Worm (Caenorhabditis elegans) whole organism, L2 larva: ENCODE data around the gene Y75B12B.13.

Experiments
- C34F6.9 ChIP-seq: fragments of 150-350 bp; optimal IDR thresholded peaks from 2 replicates; lab custom pipeline; 2014; ENCODE audit warnings: missing biosample characterization, missing genetic modification characterization
- F13H6.1 ChIP-seq: sonication (generic microtip); optimal IDR thresholded peaks from 2 replicates; lab custom pipeline; 2016; ENCODE audit warnings: missing genetic modification characterization, missing compliant biosample characterization
- R02D3.7 ChIP-seq: fragments of 150-350 bp; optimal IDR thresholded peaks from 2 replicates; lab custom pipeline; 2014; ENCODE audit warnings: missing biosample characterization, missing genetic modification characterization
- Y55F3AM.14 ChIP-seq: fragments of 200-800 bp; sonication (Bioruptor generic); optimal IDR thresholded peaks from 2 replicates; lab custom pipeline; 2018; ENCODE audit warnings: mild to moderate bottlenecking, missing genetic modification characterization, missing compliant biosample characterization
- ZK546.5 ChIP-seq: sonication (generic microtip); optimal IDR thresholded peaks from 2 replicates; lab custom pipeline; 2017; ENCODE audit warnings: missing biosample characterization, missing genetic modification characterization
- alr-1 ChIP-seq: fragments of 150-350 bp; optimal IDR thresholded peaks from 2 replicates; lab custom pipeline; 2014; ENCODE audit warnings: missing biosample characterization, missing genetic modification characterization
- aly-2 ChIP-seq: fragments of 150-350 bp; optimal IDR thresholded peaks from 2 replicates; lab custom pipeline; 2014; ENCODE audit warnings: missing biosample characterization, missing genetic modification characterization
- ama-1 ChIP-seq: fragments of 150-350 bp; optimal IDR thresholded peaks from 2 replicates; lab custom pipeline; 2018; ENCODE audit warnings: inconsistent platforms
- blmp-1 ChIP-seq: sonication (generic microtip); optimal IDR thresholded peaks from 2 replicates; lab custom pipeline; 2017; ENCODE audit warnings: missing genetic modification characterization, mild to moderate bottlenecking, missing compliant biosample characterization, antibody characterized with exemption, moderate library complexity; ENCODE audit not compliant: insufficient read depth
- ceh-16 ChIP-seq: fragments of 150-350 bp; optimal IDR thresholded peaks from 2 replicates; lab custom pipeline; 2014; ENCODE audit warnings: missing biosample characterization, missing genetic modification characterization
- ceh-82 ChIP-seq: fragments of 150-350 bp; optimal IDR thresholded peaks from 2 replicates; lab custom pipeline; 2014; ENCODE audit warnings: missing biosample characterization, missing genetic modification characterization
- crh-2 ChIP-seq: sonication (generic microtip); optimal IDR thresholded peaks from 2 replicates; lab custom pipeline; 2017; ENCODE audit warnings: missing biosample characterization, missing genetic modification characterization
- egl-27 ChIP-seq: sonication (generic microtip); optimal IDR thresholded peaks from 3 replicates; lab custom pipeline; 2017; ENCODE audit warnings: missing biosample characterization, missing genetic modification reagents, missing genetic modification characterization
- elt-1 ChIP-seq: fragments of 150-350 bp; optimal IDR thresholded peaks from 2 replicates; lab custom pipeline; 2014; ENCODE audit warnings: missing biosample characterization, missing genetic modification characterization
- elt-3 ChIP-seq: sonication (generic microtip); optimal IDR thresholded peaks from 2 replicates; lab custom pipeline; 2017; ENCODE audit warnings: missing biosample characterization, missing genetic modification characterization
- fos-1 ChIP-seq: fragments of 150-350 bp; optimal IDR thresholded peaks from 2 replicates; lab custom pipeline; 2014; ENCODE audit warnings: missing biosample characterization, missing genetic modification characterization
- gmeb-1 ChIP-seq: fragments of 150-350 bp; optimal IDR thresholded peaks from 2 replicates; lab custom pipeline; 2014; ENCODE audit warnings: missing biosample characterization, missing genetic modification characterization
- lin-13 ChIP-seq: fragments of 150-350 bp; optimal IDR thresholded peaks from 2 replicates; lab custom pipeline; 2014; ENCODE audit warnings: missing biosample characterization, missing genetic modification reagents, missing genetic modification characterization
- lin-39 ChIP-seq: fragments of 150-350 bp; optimal IDR thresholded peaks from 2 replicates; lab custom pipeline; 2014; ENCODE audit warnings: missing biosample characterization, missing genetic modification reagents, missing genetic modification characterization
- lsy-2 ChIP-seq, 2 experiments: fragments of 150-350 bp in 1 of 2; sonication (generic microtip) in 1 of 2; optimal IDR thresholded peaks; 2 replicates each; lab custom pipeline; 2014 to 2017; ENCODE audit warnings: missing biosample characterization in 2 of 2, missing genetic modification characterization in 2 of 2
- mab-5 ChIP-seq: fragments of 150-350 bp; optimal IDR thresholded peaks from 2 replicates; lab custom pipeline; 2014; ENCODE audit warnings: missing biosample characterization, missing genetic modification characterization
- mdl-1 ChIP-seq, 2 experiments: fragments of 150-350 bp in 1 of 2; sonication (generic microtip) in 1 of 2; optimal IDR thresholded peaks; 2 replicates each; lab custom pipeline; 2017; ENCODE audit warnings: missing biosample characterization in 2 of 2, missing genetic modification characterization in 2 of 2
- nhr-11 ChIP-seq: fragments of 150-350 bp; optimal IDR thresholded peaks from 2 replicates; lab custom pipeline; 2014; ENCODE audit warnings: missing biosample characterization, missing genetic modification characterization
- nhr-21 ChIP-seq: fragments of 150-350 bp; optimal IDR thresholded peaks from 2 replicates; lab custom pipeline; 2014; ENCODE audit warnings: missing biosample characterization, missing genetic modification characterization
- nhr-23 ChIP-seq: fragments of 150-350 bp; optimal IDR thresholded peaks from 2 replicates; lab custom pipeline; 2014; ENCODE audit warnings: missing biosample characterization, missing genetic modification reagents, missing genetic modification characterization
- nhr-237 ChIP-seq: fragments of 150-350 bp; optimal IDR thresholded peaks from 2 replicates; lab custom pipeline; 2014; ENCODE audit warnings: missing biosample characterization, missing genetic modification characterization
- nhr-25 ChIP-seq: fragments of 150-350 bp; sonication (generic microtip); optimal IDR thresholded peaks from 3 replicates; lab custom pipeline; 2014; ENCODE audit warnings: missing biosample characterization, missing genetic modification characterization
- nhr-6 ChIP-seq: fragments of 150-350 bp; optimal IDR thresholded peaks from 2 replicates; lab custom pipeline; 2014; ENCODE audit warnings: missing biosample characterization, missing genetic modification characterization
- nhr-77 ChIP-seq: fragments of 150-350 bp; optimal IDR thresholded peaks from 2 replicates; lab custom pipeline; 2014; ENCODE audit warnings: missing biosample characterization, missing genetic modification characterization
- peb-1 ChIP-seq: fragments of 150-350 bp; optimal IDR thresholded peaks from 2 replicates; lab custom pipeline; 2014; ENCODE audit warnings: missing biosample characterization, missing genetic modification characterization
- sem-4 ChIP-seq: fragments of 150-350 bp; optimal IDR thresholded peaks from 2 replicates; lab custom pipeline; 2014; ENCODE audit warnings: missing biosample characterization, missing genetic modification reagents, missing genetic modification characterization
- skn-1 ChIP-seq: sonication (generic microtip); optimal IDR thresholded peaks from 2 replicates; lab custom pipeline; 2017; ENCODE audit warnings: missing biosample characterization, missing genetic modification characterization
- sma-3 ChIP-seq: sonication (generic microtip); optimal IDR thresholded peaks from 2 replicates; lab custom pipeline; 2016; ENCODE audit warnings: missing genetic modification reagents, missing genetic modification characterization, missing compliant biosample characterization
- sma-9 ChIP-seq, 2 experiments: fragments of 150-350 bp in 1 of 2; sonication (generic microtip) in 1 of 2; optimal IDR thresholded peaks; 2 replicates each; lab custom pipeline; 2014 to 2016; ENCODE audit warnings: missing genetic modification characterization in 2 of 2, mild to moderate bottlenecking in 1 of 2, missing biosample characterization in 1 of 2, missing compliant biosample characterization in 1 of 2, missing genetic modification reagents in 1 of 2, moderate library complexity in 1 of 2
- snpc-4 ChIP-seq: fragments of 150-350 bp; optimal IDR thresholded peaks from 2 replicates; lab custom pipeline; 2014; ENCODE audit warnings: missing biosample characterization, missing genetic modification characterization
- unc-39 ChIP-seq: fragments of 150-350 bp; optimal IDR thresholded peaks from 2 replicates; lab custom pipeline; 2014; ENCODE audit warnings: missing biosample characterization, missing genetic modification characterization
- unc-55 ChIP-seq: fragments of 150-350 bp; sonication (generic microtip); optimal IDR thresholded peaks from 3 replicates; lab custom pipeline; 2014; ENCODE audit warnings: missing biosample characterization, missing genetic modification reagents, missing genetic modification characterization
- unc-62 ChIP-seq: fragments of 150-350 bp; optimal IDR thresholded peaks from 2 replicates; lab custom pipeline; 2014; ENCODE audit warnings: missing biosample characterization, missing genetic modification reagents, missing genetic modification characterization
- zag-1 ChIP-seq: fragments of 150-350 bp; optimal IDR thresholded peaks from 2 replicates; lab custom pipeline; 2014; ENCODE audit warnings: missing biosample characterization, missing genetic modification characterization
- ztf-1 ChIP-seq: fragments of 200-800 bp; sonication (Bioruptor generic); conservative IDR thresholded peaks from 2 replicates; pipeline ENCODE4 v1.3.6; 2022; ENCODE audit warnings: missing genetic modification characterization, missing compliant biosample characterization
- ztf-11 ChIP-seq: sonication (generic microtip); optimal IDR thresholded peaks from 2 replicates; lab custom pipeline; 2017; ENCODE audit warnings: missing biosample characterization, missing genetic modification characterization
- ztf-4 ChIP-seq: fragments of 150-350 bp; optimal IDR thresholded peaks from 2 replicates; lab custom pipeline; 2014; ENCODE audit warnings: missing biosample characterization, missing genetic modification characterization

Y75B12B.13 gene

ce11 chrV:15193909-15194308 lies at the start of gene Y75B12B.13:
TSS of gene Y75B12B.13 (minus strand) at chrV:15194009.
- TF ChIP-seq Y55F3AM.14 (GFP tag; lab: Kevin White, UChicago): no peak
- no peak for TF ChIP-seq ztf-4 (tag; lab: Kevin White, UChicago)
- no peak for TF ChIP-seq sem-4
- no peak for TF ChIP-seq sma-3
- TF ChIP-seq zag-1: no peak
- no peak for TF ChIP-seq peb-1 (tag; lab: Kevin White, UChicago)
- no peak for TF ChIP-seq ztf-1 (GFP tag; lab: Robert Waterston, UW)
- TF ChIP-seq nhr-25: no peak
- TF ChIP-seq nhr-6 (tag; lab: Kevin White, UChicago): no peak
- no peak for TF ChIP-seq mdl-1 (tag; optimal IDR thresholded peaks at IDR 0.05; lab: Kevin White, UChicago)
- TF ChIP-seq C34F6.9 (tag; lab: Kevin White, UChicago): no peak
- TF ChIP-seq mab-5 (tag; lab: Kevin White, UChicago): no peak
- TF ChIP-seq nhr-21 (tag; lab: Kevin White, UChicago): no peak
- no peak for TF ChIP-seq aly-2 (tag; lab: Kevin White, UChicago)
- TF ChIP-seq gmeb-1 (tag; lab: Kevin White, UChicago): no peak
- TF ChIP-seq lsy-2 (tag; optimal IDR thresholded peaks at IDR 0.05; lab: Kevin White, UChicago): no peak
- no peak for TF ChIP-seq nhr-77 (tag; lab: Kevin White, UChicago)
- no peak for TF ChIP-seq ceh-16 (tag; lab: Kevin White, UChicago)
- no peak for TF ChIP-seq R02D3.7 (tag; lab: Kevin White, UChicago)
- no peak for TF ChIP-seq ztf-11 (tag; lab: Kevin White, UChicago)
- TF ChIP-seq, all 48 proteins: peak for 0

- TF ChIP-seq nhr-77 (tag; lab: Kevin White, UChicago): no peak
- TF ChIP-seq ceh-82: no peak
- no peak for TF ChIP-seq unc-39
- TF ChIP-seq mdl-1 (tag; optimal IDR thresholded peaks at IDR 0.05; lab: Kevin White, UChicago): no peak
- no peak for TF ChIP-seq elt-1
- TF ChIP-seq alr-1 (tag; lab: Kevin White, UChicago): no peak
- no peak for TF ChIP-seq ztf-1 (GFP tag; lab: Robert Waterston, UW)
- no peak for TF ChIP-seq crh-2
- TF ChIP-seq sem-4: no peak
- no peak for TF ChIP-seq ceh-16 (tag; lab: Kevin White, UChicago)
- TF ChIP-seq unc-55 (GFP tag; lab: Kevin White, UChicago): no peak
- no peak for TF ChIP-seq aly-2 (tag; lab: Kevin White, UChicago)
- TF ChIP-seq snpc-4: no peak
- TF ChIP-seq nhr-237 (tag; lab: Kevin White, UChicago): no peak
- TF ChIP-seq unc-62: no peak
These were observed 47.5 kb upstream of the Y75B12B.13 start, which contains the start of gene chil-12 for ce11 chrV:15241259-15241658. TSS of gene chil-12 (plus strand) at chrV:15241559.

ce11 chrV:15240215-15240614 lies 46.4 kb upstream of the Y75B12B.13 start, which contains the start of gene srw-11:
TSS of gene srw-11 (minus strand) at chrV:15240315.
- TF ChIP-seq Y55F3AM.14 (GFP tag; lab: Kevin White, UChicago) (no peak), nhr-21 (tag; lab: Kevin White, UChicago) (no peak), sma-3 (no peak), blmp-1 (tag; lab: Kevin White, UChicago) (no peak), skn-1 (tag; lab: Kevin White, UChicago) (no peak), elt-3 (no peak), sma-9 (GFP tag; optimal IDR thresholded peaks at IDR 0.05; lab: Kevin White, UChicago) (no peak), sma-9 (tag; optimal IDR thresholded peaks at IDR 0.05; lab: Kevin White, UChicago) (no peak), lin-13 (GFP tag; lab: Kevin White, UChicago) (no peak), ztf-4 (tag; lab: Kevin White, UChicago) (no peak), F13H6.1 (tag; lab: Kevin White, UChicago) (no peak)

- no peak for TF ChIP-seq ztf-11 (tag; lab: Kevin White, UChicago)
- no peak for TF ChIP-seq gmeb-1 (tag; lab: Kevin White, UChicago)
- TF ChIP-seq ztf-4 (tag; lab: Kevin White, UChicago): no peak
- no peak for TF ChIP-seq nhr-25
- TF ChIP-seq ama-1: no peak
- TF ChIP-seq sem-4: no peak
- no peak for TF ChIP-seq nhr-77 (tag; lab: Kevin White, UChicago)
- TF ChIP-seq fos-1 (tag; lab: Kevin White, UChicago): no peak
- TF ChIP-seq sma-9 (GFP tag; optimal IDR thresholded peaks at IDR 0.05; lab: Kevin White, UChicago): no peak
- no peak for TF ChIP-seq sma-9 (tag; optimal IDR thresholded peaks at IDR 0.05; lab: Kevin White, UChicago)
- TF ChIP-seq nhr-23 (tag; lab: Kevin White, UChicago): no peak
- TF ChIP-seq C34F6.9 (tag; lab: Kevin White, UChicago): no peak
- TF ChIP-seq ceh-82: no peak
- no peak for TF ChIP-seq ztf-1 (GFP tag; lab: Robert Waterston, UW)
- TF ChIP-seq blmp-1 (tag; lab: Kevin White, UChicago): no peak
- no peak for TF ChIP-seq F13H6.1 (tag; lab: Kevin White, UChicago)
- TF ChIP-seq lin-39: no peak
- TF ChIP-seq nhr-11: no peak
- TF ChIP-seq ZK546.5: no peak
- no peak for TF ChIP-seq Y55F3AM.14 (GFP tag; lab: Kevin White, UChicago)
- no peak for TF ChIP-seq egl-27
These were observed 44.7 kb upstream of the Y75B12B.13 start, which contains the start of gene srw-12 for ce11 chrV:15238552-15238951. TSS of gene srw-12 (minus strand) at chrV:15238652.
